Comparison of ENCODE assay signal across 3 fruit fly cellular contexts in genomic region chr3L:3543525-3543971, dm6.
A peak's percentile ranks its signal among the peaks of the same experiment; 100 is the strongest.
TF ChIP-seq lines count a peak whose summit lies in the region.

No protein-coding gene starts in this region.

TF ChIP-seq in whole organism, adult, 20 proteins besides CTCF, POLR2A, EP300 and RAD21 (continued from another document):
- no peak for TF ChIP-seq Crg-1 (GFP tag; optimal IDR thresholded peaks at IDR 0.05; lab: Kevin White, UChicago)

TF ChIP-seq in whole organism, embryonic, 481 proteins besides CTCF, POLR2A, EP300 and RAD21 (continued from another document and continues in another):
- TF ChIP-seq stc (GFP tag; IDR thresholded peaks at IDR 0.05; lab: Robert Waterston, UW) (peak; percentile 8; the same call in 1 of the 2 replicates), Doc2 (GFP tag; IDR thresholded peaks at IDR 0.05; lab: Robert Waterston, UW) (no peak), CG8281 (tag; optimal IDR thresholded peaks at IDR 0.05; lab: Kevin White, UChicago) (no peak), nom (GFP tag; optimal IDR thresholded peaks at IDR 0.05; lab: Kevin White, UChicago) (peak; percentile 55), da (GFP tag; optimal IDR thresholded peaks at IDR 0.05; lab: Kevin White, UChicago) (no peak), CG30431 (GFP tag; optimal IDR thresholded peaks at IDR 0.05; lab: Kevin White, UChicago) (no peak), CG17359 (tag; optimal IDR thresholded peaks at IDR 0.05; lab: Kevin White, UChicago) (peak; percentile 32), nau (GFP tag; optimal IDR thresholded peaks at IDR 0.05; lab: Kevin White, UChicago) (peak; percentile 53), Asciz (GFP tag; optimal IDR thresholded peaks at IDR 0.05; lab: Kevin White, UChicago) (peak; percentile 53), MTF-1 (GFP tag; optimal IDR thresholded peaks at IDR 0.05; lab: Kevin White, UChicago; ENCODE audit: borderline replicate concordance) (peak; percentile 22), CG7963 (GFP tag; IDR thresholded peaks at IDR 0.05; lab: Robert Waterston, UW; ENCODE audit: partially characterized antibody) (no peak), CG7271 (tag; optimal IDR thresholded peaks at IDR 0.05; lab: Kevin White, UChicago) (peak; percentile 52), fd3F (GFP tag; optimal IDR thresholded peaks at IDR 0.05; lab: Kevin White, UChicago) (peak; percentile 15), grn (GFP tag; optimal IDR thresholded peaks at IDR 0.05; lab: Kevin White, UChicago) (no peak), CG9609 (GFP tag; optimal IDR thresholded peaks at IDR 0.05; lab: Kevin White, UChicago) (no peak), CG1024 (GFP tag; IDR thresholded peaks at IDR 0.05; lab: Robert Waterston, UW) (no peak), Rx (GFP tag; IDR thresholded peaks at IDR 0.05; lab: Robert Waterston, UW) (no peak), CG33213 (GFP tag; optimal IDR thresholded peaks at IDR 0.05; lab: Kevin White, UChicago) (no peak), Mrtf (GFP tag; IDR thresholded peaks at IDR 0.05; lab: Robert Waterston, UW) (no peak), CG8924 (tag; optimal IDR thresholded peaks at IDR 0.05; lab: Kevin White, UChicago) (peak; percentile 46), MBD-R2 (GFP tag; IDR thresholded peaks at IDR 0.05; lab: Robert Waterston, UW) (no peak; the same call in 1 of the 2 replicates), Bgb (GFP tag; IDR thresholded peaks at IDR 0.05; lab: Robert Waterston, UW; ENCODE audit: partially characterized antibody) (peak; percentile 45), Oaz (GFP tag; IDR thresholded peaks at IDR 0.05; lab: Robert Waterston, UW) (no peak), Oli (tag; optimal IDR thresholded peaks at IDR 0.05; lab: Kevin White, UChicago) (no peak), CG6683 (GFP tag; optimal IDR thresholded peaks at IDR 0.05; lab: Kevin White, UChicago) (no peak), Hey (tag; optimal IDR thresholded peaks at IDR 0.05; lab: Kevin White, UChicago) (peak; percentile 25), corto (GFP tag; optimal IDR thresholded peaks at IDR 0.05; lab: Kevin White, UChicago) (no peak), CG11247 (GFP tag; IDR thresholded peaks at IDR 0.05; lab: Robert Waterston, UW) (peak; percentile 55), wdn (GFP tag; IDR thresholded peaks at IDR 0.05; lab: Robert Waterston, UW) (no peak), CG33557 (GFP tag; optimal IDR thresholded peaks at IDR 0.05; lab: Kevin White, UChicago) (peak; percentile 22), CG34422 (GFP tag; IDR thresholded peaks at IDR 0.05; lab: Robert Waterston, UW) (0 out of 3 replicates have a peak, but pooled peaks have one; percentile 10), so (GFP tag; IDR thresholded peaks at IDR 0.05; lab: Robert Waterston, UW) (peak; percentile 46; the same call in 1 of the 3 replicates), CG31224 (GFP tag; IDR thresholded peaks at IDR 0.05; lab: Robert Waterston, UW) (no peak), bab2 (GFP tag; optimal IDR thresholded peaks at IDR 0.05; lab: Kevin White, UChicago) (no peak), CG31365 (tag; optimal IDR thresholded peaks at IDR 0.05; lab: Kevin White, UChicago) (peak; percentile 12), Ets97D (GFP tag; optimal IDR thresholded peaks at IDR 0.05; lab: Kevin White, UChicago) (no peak), CG10959 (GFP tag; IDR thresholded peaks at IDR 0.05; lab: Robert Waterston, UW) (no peak), bbx (GFP tag; IDR thresholded peaks at IDR 0.05; lab: Robert Waterston, UW; ENCODE audit: partially characterized antibody) (peak; percentile 78), dysf (GFP tag; IDR thresholded peaks at IDR 0.05; lab: Robert Waterston, UW) (peak; percentile 28; the same call in 1 of the 3 replicates), Spps (tag; optimal IDR thresholded peaks at IDR 0.05; lab: Kevin White, UChicago) (peak; percentile 35), CG6175 (GFP tag; IDR thresholded peaks at IDR 0.05; lab: Robert Waterston, UW) (no peak), nerfin-1 (tag; optimal IDR thresholded peaks at IDR 0.05; lab: Kevin White, UChicago) (peak; percentile 38), sens-2 (GFP tag; IDR thresholded peaks at IDR 0.05; lab: Robert Waterston, UW) (no peak), kah (GFP tag; optimal IDR thresholded peaks at IDR 0.05; lab: Kevin White, UChicago) (no peak), trh (GFP tag; optimal IDR thresholded peaks at IDR 0.05; lab: Kevin White, UChicago) (no peak), pita (GFP tag; optimal IDR thresholded peaks at IDR 0.05; lab: Kevin White, UChicago) (no peak), CG3726 (GFP tag; IDR thresholded peaks at IDR 0.05; lab: Robert Waterston, UW) (0 out of 3 replicates have a peak, but pooled peaks have one; percentile 5), lov (optimal IDR thresholded peaks at IDR 0.05; lab: Kevin White, UChicago) (no peak), lov (GFP tag; IDR thresholded peaks at IDR 0.05; lab: Robert Waterston, UW) (peak; percentile 62; the same call in 1 of the 3 replicates), CG4328 (GFP tag; optimal IDR thresholded peaks at IDR 0.05; lab: Kevin White, UChicago) (peak; percentile 24), E2f1 (GFP tag; IDR thresholded peaks at IDR 0.05; lab: Robert Waterston, UW) (no peak), wek (GFP tag; optimal IDR thresholded peaks at IDR 0.05; lab: Kevin White, UChicago) (no peak), CG30403 (GFP tag; optimal IDR thresholded peaks at IDR 0.05; lab: Kevin White, UChicago) (no peak), CG2120 (GFP tag; optimal IDR thresholded peaks at IDR 0.05; lab: Kevin White, UChicago) (no peak), CG4707 (GFP tag; optimal IDR thresholded peaks at IDR 0.05; lab: Kevin White, UChicago) (no peak), amos (GFP tag; IDR thresholded peaks at IDR 0.05; lab: Robert Waterston, UW; ENCODE audit: partially characterized antibody) (no peak; the same call in 1 of the 2 replicates), MESR4 (GFP tag; optimal IDR thresholded peaks at IDR 0.05; lab: Kevin White, UChicago) (no peak), crol (GFP tag; IDR thresholded peaks at IDR 0.05; lab: Robert Waterston, UW) (peak; percentile 53; the same call in 1 of the 2 replicates), CG14050 (GFP tag; IDR thresholded peaks at IDR 0.05; lab: Robert Waterston, UW) (no peak), luna (GFP tag; optimal IDR thresholded peaks at IDR 0.05; lab: Kevin White, UChicago) (no peak), dm (GFP tag; optimal IDR thresholded peaks at IDR 0.05; lab: Kevin White, UChicago) (no peak), Optix (GFP tag; IDR thresholded peaks at IDR 0.05; lab: Robert Waterston, UW) (no peak), Fer1 (GFP tag; optimal IDR thresholded peaks at IDR 0.05; lab: Kevin White, UChicago) (peak; percentile 64), dmrt11E (tag; optimal IDR thresholded peaks at IDR 0.05; lab: Kevin White, UChicago) (peak; percentile 10), gfzf (GFP tag; optimal IDR thresholded peaks at IDR 0.05; lab: Kevin White, UChicago) (no peak)

TF ChIP-seq in whole organism, prepupa, 60 proteins besides CTCF, POLR2A, EP300 and RAD21 (continued from another document):
- TF ChIP-seq fkh (GFP tag; optimal IDR thresholded peaks at IDR 0.05; lab: Kevin White, UChicago) = peak; percentile 90
- TF ChIP-seq CG9139 (GFP tag; optimal IDR thresholded peaks at IDR 0.05; lab: Kevin White, UChicago) = peak; percentile 15
- TF ChIP-seq CG3919 (GFP tag; optimal IDR thresholded peaks at IDR 0.05; lab: Kevin White, UChicago) = no peak
- peak; percentile 54 for TF ChIP-seq CG6854 (GFP tag; optimal IDR thresholded peaks at IDR 0.05; lab: Kevin White, UChicago)
- TF ChIP-seq net (GFP tag; optimal IDR thresholded peaks at IDR 0.05; lab: Kevin White, UChicago) = no peak
- TF ChIP-seq Sox15 (GFP tag; optimal IDR thresholded peaks at IDR 0.05; lab: Kevin White, UChicago) = no peak
- TF ChIP-seq CG11762 (GFP tag; optimal IDR thresholded peaks at IDR 0.05; lab: Kevin White, UChicago; ENCODE audit: insufficient read depth) = no peak
- no peak for TF ChIP-seq Blimp-1 (GFP tag; optimal IDR thresholded peaks at IDR 0.05; lab: Kevin White, UChicago)
- TF ChIP-seq lz (GFP tag; optimal IDR thresholded peaks at IDR 0.05; lab: Kevin White, UChicago) = no peak
- peak; percentile 6; the same call in 1 of the 2 replicates for TF ChIP-seq CG15336 (GFP tag; IDR thresholded peaks at IDR 0.05; lab: Robert Waterston, UW)
- TF ChIP-seq svp (GFP tag; lab: Kevin White, UChicago) = peak; percentile 67
